Worm (Caenorhabditis elegans): ENCODE measurements around the gene T11F9.21.

Gene T11F9.21

ce11 chrV:11504853-11505397, 12.4 kb downstream of the T11F9.21 start, which contains the start of the genes C55A6.1 and C55A6.10 (continued):
- TF ChIP-seq let-607 (tag; optimal IDR thresholded peaks at IDR 0.05), result peak in 1 of 2 experiments; percentile 29
- peak; percentile 51 for TF ChIP-seq ztf-26 (tag; optimal IDR thresholded peaks at IDR 0.05)
- TF ChIP-seq ceh-91 (GFP tag; IDR thresholded peaks at IDR 0.05), result peak; percentile 74
- TF ChIP-seq dpl-1 (GFP tag; optimal IDR thresholded peaks at IDR 0.05), result peak; percentile 31
- peak; percentile 61 for TF ChIP-seq lsl-1 (GFP tag; optimal IDR thresholded peaks at IDR 0.05)
- peak; percentile 69 for TF ChIP-seq attf-3 (GFP tag; conservative IDR thresholded peaks at IDR 0.05)
- peak; percentile 64 for TF ChIP-seq F33H1.4 (GFP tag; IDR thresholded peaks at IDR 0.05)
- TF ChIP-seq mcd-1 (GFP tag; IDR thresholded peaks at IDR 0.05), result peak; percentile 91
- peak; percentile 70; the same call in 1 of the 2 replicates for TF ChIP-seq Y79H2A.3 (GFP tag; conservative IDR thresholded peaks at IDR 0.05)
- TF ChIP-seq efl-1 (GFP tag; optimal IDR thresholded peaks at IDR 0.05), result peak; percentile 23
- TF ChIP-seq die-1 (tag; optimal IDR thresholded peaks at IDR 0.05), result peak; percentile 15
- TF ChIP-seq hsf-1 (GFP tag; IDR thresholded peaks at IDR 0.05), result peak; percentile 38
- peak; percentile 86 for TF ChIP-seq ztf-18 (tag; optimal IDR thresholded peaks at IDR 0.05)
- TF ChIP-seq snpc-1.3 (tag; optimal IDR thresholded peaks at IDR 0.05; ENCODE audit: insufficient read depth), result peak; percentile 46
- peak; percentile 51 for TF ChIP-seq snpc-4 (GFP tag; optimal IDR thresholded peaks at IDR 0.05)
- peak in 3 of 4 experiments; percentile 65 to 77 (median 75) for TF ChIP-seq snpc-4 (tag; optimal IDR thresholded peaks at IDR 0.05)
- peak; percentile 30 for TF ChIP-seq tlf-1 (GFP tag; optimal IDR thresholded peaks at IDR 0.05)
- peak; percentile 78; the same call in 1 of the 2 replicates for TF ChIP-seq K11D2.4 (GFP tag; IDR thresholded peaks at IDR 0.05)
- peak; percentile 69; the same call in 1 of the 2 replicates for TF ChIP-seq egrh-3 (GFP tag; IDR thresholded peaks at IDR 0.05)
- TF ChIP-seq nhr-90 (tag; optimal IDR thresholded peaks at IDR 0.05), result peak; percentile 20
- TF ChIP-seq ceh-27 (GFP tag; optimal IDR thresholded peaks at IDR 0.05), result peak; percentile 72
- TF ChIP-seq lin-35 (GFP tag; optimal IDR thresholded peaks at IDR 0.05), result peak in 1 of 3 experiments; percentile 66
- TF ChIP-seq lin-54 (GFP tag; optimal IDR thresholded peaks at IDR 0.05), result peak; percentile 72
- peak; percentile 80 for TF ChIP-seq rcor-1 (GFP tag; IDR thresholded peaks at IDR 0.05)
- peak; percentile 70; the same call in 1 of the 2 replicates for TF ChIP-seq Y56A3A.18 (GFP tag; IDR thresholded peaks at IDR 0.05)
- peak; percentile 71 for TF ChIP-seq madf-6 (GFP tag; IDR thresholded peaks at IDR 0.05)
- TF ChIP-seq B0336.3 (GFP tag; IDR thresholded peaks at IDR 0.05), result 0 out of 2 replicates have a peak, but pooled peaks have one; percentile 54
- TF ChIP-seq K12H6.12 (tag; optimal IDR thresholded peaks at IDR 0.05), result peak; percentile 50
- peak; percentile 56 for TF ChIP-seq F23B12.7 (tag; optimal IDR thresholded peaks at IDR 0.05; ENCODE audit: insufficient read depth)
- 0 out of 2 replicates have a peak, but pooled peaks have one; percentile 32 for TF ChIP-seq cebp-1 (GFP tag; IDR thresholded peaks at IDR 0.05)
- TF ChIP-seq cebp-1 (tag; optimal IDR thresholded peaks at IDR 0.05), result peak; percentile 79
- peak; percentile 89 for TF ChIP-seq lin-40 (tag; optimal IDR thresholded peaks at IDR 0.05)
- 0 out of 2 replicates have a peak, but pooled peaks have one; percentile 54 for TF ChIP-seq lin-26 (GFP tag; IDR thresholded peaks at IDR 0.05)

DNA sequence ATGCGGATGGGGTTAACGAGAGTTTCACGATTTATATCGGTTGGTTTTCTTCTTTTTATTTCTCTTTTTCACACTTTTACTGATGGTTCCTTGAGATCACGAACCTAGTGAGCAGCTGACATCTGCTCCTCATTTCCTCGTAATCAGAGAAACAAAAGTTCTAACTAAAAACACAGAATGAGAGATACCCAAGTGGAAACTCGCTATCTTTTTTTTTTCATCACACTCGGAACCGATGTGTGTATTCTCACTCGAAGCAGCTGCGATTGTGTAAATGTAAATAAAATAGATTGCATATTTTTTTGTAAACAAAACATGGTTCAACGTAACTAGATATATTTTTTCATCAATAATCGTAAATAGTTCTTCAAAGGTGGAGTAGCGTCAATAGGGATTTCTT, 13.8 kb downstream of the T11F9.21 start:
- no peak for TF ChIP-seq snpc-1.1 (tag; optimal IDR thresholded peaks at IDR 0.05; ENCODE audit: insufficient read depth)
- no peak for TF ChIP-seq snpc-4 (GFP tag; optimal IDR thresholded peaks at IDR 0.05)
- TF ChIP-seq snpc-4 (tag; optimal IDR thresholded peaks at IDR 0.05), result no peak
- TF ChIP-seq hsf-1 (GFP tag; IDR thresholded peaks at IDR 0.05), result no peak
- no peak for TF ChIP-seq ztf-18 (tag; optimal IDR thresholded peaks at IDR 0.05)
- no peak for TF ChIP-seq gei-17 (GFP tag; optimal IDR thresholded peaks at IDR 0.05)
- TF ChIP-seq fkh-3 (tag; optimal IDR thresholded peaks at IDR 0.05), result no peak
- no peak for TF ChIP-seq dox-1 (GFP tag; IDR thresholded peaks at IDR 0.05)
- no peak for TF ChIP-seq F55B11.4 (tag; optimal IDR thresholded peaks at IDR 0.05; ENCODE audit: borderline replicate concordance, insufficient read depth)
- TF ChIP-seq F10E7.11 (tag; optimal IDR thresholded peaks at IDR 0.05), result no peak
- TF ChIP-seq F52B5.7 (tag; optimal IDR thresholded peaks at IDR 0.05), result no peak
- no peak for TF ChIP-seq let-607 (tag; optimal IDR thresholded peaks at IDR 0.05)
